Fruit fly (Drosophila melanogaster) whole organism, pupa: ENCODE measurements around the gene CG33096.

Experiments used
- CG10348 ChIP-seq: fragments of 200-800 bp; sonication (Bioruptor generic); IDR thresholded peaks from 2 replicates; pipeline ENCODE4 v1.3.6; 2022; ENCODE audit warnings: missing biosample characterization, missing genetic modification characterization
- CG12605 ChIP-seq: fragments of 200-800 bp; sonication (Bioruptor generic); IDR thresholded peaks from 2 replicates; pipeline ENCODE4 v1.3.6; 2022; ENCODE audit warnings: missing biosample characterization, missing genetic modification characterization
- CG13204 ChIP-seq: fragments of 200-800 bp; sonication (Bioruptor generic); optimal IDR thresholded peaks from 2 replicates; lab custom pipeline; 2018; ENCODE audit warnings: missing biosample characterization, mild to moderate bottlenecking, missing genetic modification characterization, moderate library complexity
- CG17806 ChIP-seq: fragments of 200-800 bp; sonication (Bioruptor generic); optimal IDR thresholded peaks from 2 replicates; lab custom pipeline; 2018; ENCODE audit warnings: missing biosample characterization, mild to moderate bottlenecking, missing genetic modification characterization, moderate library complexity
- CG32121 ChIP-seq: fragments of 200-800 bp; sonication (Bioruptor generic); IDR thresholded peaks from 2 replicates; pipeline ENCODE4 v1.3.6; 2022; ENCODE audit warnings: missing biosample characterization, missing genetic modification characterization
- CG34367 ChIP-seq: fragments of 200-800 bp; sonication (Bioruptor generic); optimal IDR thresholded peaks from 2 replicates; lab custom pipeline; 2018; ENCODE audit warnings: missing biosample characterization, mild to moderate bottlenecking, missing genetic modification characterization
- CG4496 ChIP-seq: fragments of 200-800 bp; sonication (Bioruptor generic); IDR thresholded peaks from 3 replicates; pipeline ENCODE4 v1.3.6; 2022; ENCODE audit warnings: missing biosample characterization, missing genetic modification characterization
- CG9948 ChIP-seq: fragments of 200-800 bp; sonication (Bioruptor generic); optimal IDR thresholded peaks from 2 replicates; lab custom pipeline; 2018; ENCODE audit warnings: missing biosample characterization, mild to moderate bottlenecking, missing genetic modification characterization, moderate library complexity
- D1 ChIP-seq: fragments of 200-800 bp; sonication (Bioruptor generic); optimal IDR thresholded peaks from 2 replicates; lab custom pipeline; 2018; ENCODE audit warnings: missing biosample characterization, mild to moderate bottlenecking, missing genetic modification characterization, moderate library complexity
- EcR ChIP-seq: fragments of 200-800 bp; sonication (Bioruptor generic); optimal IDR thresholded peaks from 3 replicates; lab custom pipeline; 2019; ENCODE audit warnings: missing biosample characterization, missing genetic modification characterization, mild to moderate bottlenecking, moderate library complexity, missing genetic modification reagents
- Pif1A ChIP-seq: fragments of 200-800 bp; sonication (Bioruptor generic); optimal IDR thresholded peaks from 3 replicates; lab custom pipeline; 2016; ENCODE audit warnings: missing biosample characterization, missing genetic modification characterization
- fd96Ca ChIP-seq: fragments of 200-800 bp; sonication (Bioruptor generic); IDR thresholded peaks from 3 replicates; pipeline ENCODE4 v1.3.6; 2022; ENCODE audit warnings: missing biosample characterization, missing genetic modification characterization

- TF ChIP-seq Pif1A (GFP tag; lab: Kevin White, UChicago) (no peak), CG4496 (no peak), CG34367 (tag; lab: Kevin White, UChicago) (no peak), CG12605 (no peak), D1 (tag; lab: Kevin White, UChicago) (no peak), CG32121 (no peak), CG10348 (GFP tag; lab: Robert Waterston, UW) (no peak), CG13204 (GFP tag; lab: Kevin White, UChicago) (no peak), fd96Ca (GFP tag; lab: Robert Waterston, UW) (no peak), EcR (GFP tag; lab: Kevin White, UChicago) (no peak), CG17806 (tag; lab: Kevin White, UChicago) (no peak), CG9948 (tag; lab: Kevin White, UChicago) (no peak)
Observed at dm6 chr3R:25074558-25074964, 22.9 kb upstream of the CG33096 start, which contains the start of the genes shams and CG11920.
